Worm (Caenorhabditis elegans) whole organism, young adult: ENCODE measurements around the gene clec-172.

Source experiments
- B0035.1 ChIP-seq: sonication (generic microtip); optimal IDR thresholded peaks from 2 replicates; lab custom pipeline; 2016; ENCODE audit warnings: missing genetic modification characterization, mild to moderate bottlenecking, missing compliant biosample characterization, missing genotype, missing genetic modification reagents
- F37B4.10 ChIP-seq: fragments of 200-800 bp; sonication (Bioruptor generic); IDR thresholded peaks from 2 replicates; pipeline ENCODE4 v1.3.6; 2022; ENCODE audit warnings: missing genetic modification characterization, missing compliant biosample characterization
- F55B11.4 ChIP-seq: sonication (generic microtip); optimal IDR thresholded peaks from 2 replicates; lab custom pipeline; 2016; ENCODE audit warnings: missing compliant biosample characterization, missing genetic modification characterization, borderline replicate concordance; ENCODE audit not compliant: insufficient read depth
- akir-1 ChIP-seq: fragments of 200-800 bp; sonication (Bioruptor generic); optimal IDR thresholded peaks from 2 replicates; lab custom pipeline; 2018; ENCODE audit warnings: mild to moderate bottlenecking, missing genetic modification characterization, moderate library complexity, missing compliant biosample characterization
- madf-3 ChIP-seq: fragments of 200-800 bp; sonication (Bioruptor generic); IDR thresholded peaks from 2 replicates; pipeline ENCODE4 v1.3.6; 2022; ENCODE audit warnings: missing genetic modification reagents, missing genetic modification characterization, missing compliant biosample characterization
- sdz-38 ChIP-seq: sonication (generic microtip); optimal IDR thresholded peaks from 2 replicates; lab custom pipeline; 2016; ENCODE audit warnings: missing genotype, missing genetic modification characterization, missing compliant biosample characterization
- snpc-1.3 ChIP-seq: sonication (generic microtip); optimal IDR thresholded peaks from 2 replicates; lab custom pipeline; 2017; ENCODE audit warnings: missing genetic modification characterization, mild to moderate bottlenecking, missing compliant biosample characterization, antibody characterized with exemption, moderate library complexity, missing genotype, missing genetic modification reagents; ENCODE audit not compliant: insufficient read depth
- snpc-3.4 ChIP-seq: sonication (generic microtip); optimal IDR thresholded peaks from 2 replicates; lab custom pipeline; 2017; ENCODE audit warnings: missing genetic modification characterization, mild to moderate bottlenecking, missing compliant biosample characterization, antibody characterized with exemption, moderate library complexity, missing genotype, missing genetic modification reagents
- snpc-4 ChIP-seq, 5 experiments: fragments of 150-350 bp in 1 of 5; sonication (generic microtip) in 4 of 5; optimal IDR thresholded peaks; 2 replicates each; lab custom pipeline; 2014 to 2018; ENCODE audit warnings: missing genetic modification characterization in 5 of 5, missing biosample characterization in 3 of 5, antibody characterized with exemption in 2 of 5, mild to moderate bottlenecking in 2 of 5, missing compliant biosample characterization in 2 of 5, missing genotype in 2 of 5, moderate library complexity in 2 of 5, missing genetic modification reagents in 1 of 5
- somi-1 ChIP-seq: fragments of 200-800 bp; sonication (Bioruptor generic); optimal IDR thresholded peaks from 2 replicates; lab custom pipeline; 2018; ENCODE audit warnings: mild to moderate bottlenecking, missing genetic modification characterization, missing compliant biosample characterization
- tbx-9 ChIP-seq: sonication (generic microtip); optimal IDR thresholded peaks from 2 replicates; lab custom pipeline; 2016; ENCODE audit warnings: borderline replicate concordance, missing genetic modification characterization, inconsistent platforms, missing compliant biosample characterization

DNA sequence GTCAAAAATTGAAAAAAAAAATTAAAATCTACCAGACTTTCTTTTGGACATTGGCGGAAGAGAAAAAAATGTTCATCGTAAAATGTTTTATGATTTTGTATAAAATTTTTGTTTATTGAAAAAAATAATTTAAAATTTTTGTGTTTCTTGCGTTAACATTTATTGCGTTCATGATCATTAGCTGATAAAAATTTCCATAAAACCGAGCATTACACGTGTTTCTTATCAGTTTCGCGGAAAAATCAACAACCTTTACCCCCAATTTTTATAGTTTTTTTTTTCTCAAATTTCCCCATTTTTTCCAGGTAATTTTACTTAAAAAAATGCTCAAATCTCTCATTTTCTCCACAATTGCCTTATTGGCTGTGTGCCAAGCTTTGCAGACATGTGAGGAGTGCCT, 6.2 kb downstream of the clec-172 start, which contains the start of gene txt-4:
- TF ChIP-seq B0035.1 (no peak), somi-1 (GFP tag; lab: Kevin White, UChicago) (no peak), madf-3 (GFP tag; lab: Robert Waterston, UW) (no peak), F37B4.10 (no peak), snpc-3.4 (no peak), snpc-4 (GFP tag; optimal IDR thresholded peaks at IDR 0.05; lab: Kevin White, UChicago) (no peak), snpc-4 (tag; optimal IDR thresholded peaks at IDR 0.05; lab: Kevin White, UChicago) (no peak), sdz-38 (tag; lab: Kevin White, UChicago) (no peak), akir-1 (GFP tag; lab: Kevin White, UChicago) (no peak), snpc-1.3 (no peak), tbx-9 (tag; lab: Kevin White, UChicago) (no peak), F55B11.4 (tag; lab: Kevin White, UChicago) (no peak)
